Worm (Caenorhabditis elegans) whole organism, L4 larva: ENCODE measurements around the gene K09E9.3.

ENCODE experiments used
- F10B5.3 ChIP-seq: sonication (generic microtip); optimal IDR thresholded peaks from 2 replicates; lab custom pipeline; 2016; ENCODE audit warnings: mild to moderate bottlenecking, missing genetic modification characterization, missing compliant biosample characterization
- F49E8.2 ChIP-seq: sonication (generic microtip); optimal IDR thresholded peaks from 2 replicates; lab custom pipeline; 2016; ENCODE audit warnings: missing compliant biosample characterization, mild to moderate bottlenecking, missing genetic modification characterization, borderline replicate concordance
- T26A8.4 ChIP-seq: fragments of 200-800 bp; sonication (Bioruptor generic); IDR thresholded peaks from 2 replicates; pipeline ENCODE4 v1.3.6; 2022; ENCODE audit warnings: missing genetic modification characterization, missing compliant biosample characterization
- Y105C5A.15 ChIP-seq: fragments of 200-800 bp; sonication (Bioruptor generic); IDR thresholded peaks from 2 replicates; pipeline ENCODE4 v1.3.6; 2022; ENCODE audit warnings: missing genetic modification characterization, missing compliant biosample characterization
- Y48G9A.11 ChIP-seq: fragments of 200-800 bp; sonication (Bioruptor generic); IDR thresholded peaks from 2 replicates; pipeline ENCODE4 v1.3.6; 2022; ENCODE audit warnings: missing genetic modification reagents, missing genetic modification characterization, missing compliant biosample characterization
- ZK546.5 ChIP-seq, 2 experiments: sonication (generic microtip); optimal IDR thresholded peaks; 2 replicates each; lab custom pipeline; 2017; ENCODE audit warnings: missing biosample characterization in 2 of 2, missing genetic modification characterization in 2 of 2
- aha-1 ChIP-seq: fragments of 150-350 bp; peaks from one replicate; lab custom pipeline; 2014; ENCODE audit warnings: missing biosample characterization, missing genetic modification characterization
- ceh-20 ChIP-seq: fragments of 200-800 bp; sonication (Bioruptor generic); IDR thresholded peaks from 2 replicates; pipeline ENCODE4 v1.3.6; 2022; ENCODE audit warnings: missing genetic modification reagents, missing genetic modification characterization, missing compliant biosample characterization
- ctbp-1 ChIP-seq: fragments of 200-800 bp; sonication (Bioruptor generic); IDR thresholded peaks from 2 replicates; pipeline ENCODE4 v1.3.6; 2022; ENCODE audit warnings: missing genetic modification reagents, missing genetic modification characterization, missing compliant biosample characterization
- daf-16 ChIP-seq, 3 experiments: sonication (generic microtip); optimal IDR thresholded peaks; 2 replicates each; lab custom pipeline; 2016 to 2017; ENCODE audit warnings: missing genetic modification characterization in 3 of 3, missing genetic modification reagents in 3 of 3, mild to moderate bottlenecking in 2 of 3, missing compliant biosample characterization in 2 of 3, missing biosample characterization in 1 of 3, moderate library complexity in 1 of 3
- daf-19 ChIP-seq: fragments of 200-800 bp; sonication (Bioruptor generic); conservative IDR thresholded peaks from 2 replicates; pipeline ENCODE4 v1.3.6; 2022; ENCODE audit warnings: missing genetic modification characterization, missing compliant biosample characterization
- daf-8 ChIP-seq: fragments of 200-800 bp; sonication (Bioruptor generic); IDR thresholded peaks from 2 replicates; pipeline ENCODE4 v1.3.6; 2022; ENCODE audit warnings: missing genetic modification characterization, missing compliant biosample characterization
- dmd-6 ChIP-seq: fragments of 200-800 bp; sonication (Bioruptor generic); IDR thresholded peaks from 2 replicates; pipeline ENCODE4 v1.3.6; 2022; ENCODE audit warnings: missing genetic modification reagents, missing genetic modification characterization, missing compliant biosample characterization
- dmd-8 ChIP-seq: fragments of 200-800 bp; sonication (Bioruptor generic); IDR thresholded peaks from 2 replicates; pipeline ENCODE4 v1.3.6; 2022; ENCODE audit warnings: missing genetic modification characterization, missing compliant biosample characterization
- duxl-1 ChIP-seq: sonication (generic microtip); optimal IDR thresholded peaks from 2 replicates; lab custom pipeline; 2016; ENCODE audit warnings: mild to moderate bottlenecking, missing genetic modification characterization, moderate library complexity, missing compliant biosample characterization; ENCODE audit not compliant: poor library complexity
- dve-1 ChIP-seq: sonication (generic microtip); optimal IDR thresholded peaks from 2 replicates; lab custom pipeline; 2017; ENCODE audit warnings: antibody characterized with exemption, mild to moderate bottlenecking, missing genetic modification characterization, missing compliant biosample characterization; ENCODE audit not compliant: insufficient read depth
- egl-43 ChIP-seq: fragments of 200-800 bp; sonication (Bioruptor generic); IDR thresholded peaks from 2 replicates; pipeline ENCODE4 v1.3.6; 2022; ENCODE audit warnings: missing genetic modification reagents, missing genetic modification characterization, missing compliant biosample characterization
- hlh-11 ChIP-seq: fragments of 200-800 bp; sonication (Bioruptor generic); optimal IDR thresholded peaks from 2 replicates; lab custom pipeline; 2018; ENCODE audit warnings: mild to moderate bottlenecking, missing genetic modification characterization, missing compliant biosample characterization
- hlh-30 ChIP-seq: sonication (generic microtip); optimal IDR thresholded peaks from 2 replicates; lab custom pipeline; 2017; ENCODE audit warnings: antibody characterized with exemption, mild to moderate bottlenecking, missing genetic modification characterization, missing compliant biosample characterization; ENCODE audit not compliant: insufficient read depth
- lin-1 ChIP-seq: fragments of 200-800 bp; sonication (Bioruptor generic); IDR thresholded peaks from 2 replicates; pipeline ENCODE4 v1.3.6; 2022; ENCODE audit warnings: missing genetic modification reagents, missing genetic modification characterization, missing compliant biosample characterization
- lin-13 ChIP-seq: fragments of 150-350 bp; optimal IDR thresholded peaks from 2 replicates; lab custom pipeline; 2014; ENCODE audit warnings: missing biosample characterization, missing genetic modification reagents, missing genetic modification characterization
- lin-15B ChIP-seq: fragments of 150-350 bp; sonication (generic microtip); optimal IDR thresholded peaks from 3 replicates; lab custom pipeline; 2014; ENCODE audit warnings: missing biosample characterization, missing genetic modification characterization
- lin-29 ChIP-seq: fragments of 200-800 bp; sonication (Bioruptor generic); IDR thresholded peaks from 2 replicates; pipeline ENCODE4 v1.3.6; 2022; ENCODE audit warnings: missing genetic modification reagents, missing genetic modification characterization, missing compliant biosample characterization
- lin-38 ChIP-seq: fragments of 200-800 bp; sonication (Bioruptor generic); IDR thresholded peaks from 2 replicates; pipeline ENCODE4 v1.3.6; 2022; ENCODE audit warnings: missing genetic modification reagents, missing genetic modification characterization, missing compliant biosample characterization
- lir-3 ChIP-seq: sonication (generic microtip); optimal IDR thresholded peaks from 2 replicates; lab custom pipeline; 2016; ENCODE audit warnings: mild to moderate bottlenecking, missing genetic modification characterization, missing compliant biosample characterization
- madf-9 ChIP-seq: fragments of 200-800 bp; sonication (Bioruptor generic); conservative IDR thresholded peaks from 2 replicates; pipeline ENCODE4 v1.3.6; 2022; ENCODE audit warnings: missing genetic modification reagents, missing genetic modification characterization, missing compliant biosample characterization
- mes-2 ChIP-seq: sonication (generic microtip); optimal IDR thresholded peaks from 2 replicates; lab custom pipeline; 2016; ENCODE audit warnings: missing genotype, mild to moderate bottlenecking, missing genetic modification characterization, missing compliant biosample characterization; ENCODE audit not compliant: poor library complexity, severe bottlenecking
- mxl-2 ChIP-seq: fragments of 200-800 bp; sonication (Bioruptor generic); conservative IDR thresholded peaks from 2 replicates; pipeline ENCODE4 v1.3.6; 2022; ENCODE audit warnings: missing genetic modification reagents, missing genetic modification characterization, missing compliant biosample characterization
- nhr-102 ChIP-seq: sonication (generic microtip); optimal IDR thresholded peaks from 2 replicates; lab custom pipeline; 2016; ENCODE audit warnings: mild to moderate bottlenecking, missing genetic modification characterization, moderate library complexity, missing compliant biosample characterization
- nhr-111 ChIP-seq: fragments of 200-800 bp; sonication (Bioruptor generic); optimal IDR thresholded peaks from 2 replicates; lab custom pipeline; 2018; ENCODE audit warnings: mild to moderate bottlenecking, missing genetic modification characterization, missing compliant biosample characterization
- nhr-25 ChIP-seq: sonication (generic microtip); optimal IDR thresholded peaks from 2 replicates; lab custom pipeline; 2017; ENCODE audit warnings: missing genetic modification characterization, mild to moderate bottlenecking, missing compliant biosample characterization, antibody characterized with exemption, moderate library complexity, borderline replicate concordance; ENCODE audit not compliant: insufficient read depth
- nhr-28 ChIP-seq: fragments of 150-350 bp; optimal IDR thresholded peaks from 2 replicates; lab custom pipeline; 2014; ENCODE audit warnings: missing biosample characterization, missing genetic modification characterization
- nhr-41 ChIP-seq: fragments of 200-800 bp; sonication (Bioruptor generic); IDR thresholded peaks from 2 replicates; pipeline ENCODE4 v1.3.6; 2022; ENCODE audit warnings: missing genetic modification reagents, missing genetic modification characterization, missing compliant biosample characterization
- nhr-42 ChIP-seq: fragments of 200-800 bp; sonication (Bioruptor generic); IDR thresholded peaks from 2 replicates; pipeline ENCODE4 v1.3.6; 2022; ENCODE audit warnings: missing genetic modification characterization, missing compliant biosample characterization
- nhr-48 ChIP-seq: sonication (generic microtip); optimal IDR thresholded peaks from 2 replicates; lab custom pipeline; 2016; ENCODE audit warnings: mild to moderate bottlenecking, missing genetic modification characterization, missing compliant biosample characterization
- nhr-6 ChIP-seq: fragments of 150-350 bp; optimal IDR thresholded peaks from 2 replicates; lab custom pipeline; 2014; ENCODE audit warnings: missing biosample characterization, missing genetic modification characterization
- nhr-76 ChIP-seq: fragments of 150-350 bp; optimal IDR thresholded peaks from 2 replicates; lab custom pipeline; 2014; ENCODE audit warnings: missing biosample characterization, missing genetic modification characterization
- nhr-77 ChIP-seq: fragments of 150-350 bp; optimal IDR thresholded peaks from 2 replicates; lab custom pipeline; 2014; ENCODE audit warnings: missing biosample characterization, missing genetic modification characterization
- pha-4 ChIP-seq, 2 experiments: fragments of 150-350 bp in 1 of 2; fragments of 200-800 bp in 1 of 2; sonication (Bioruptor generic) in 1 of 2; IDR thresholded peaks in 1 of 2; optimal IDR thresholded peaks in 1 of 2; 2 replicates each; pipeline versions ENCODE4 v1.3.6 to Lab custom; 2014 to 2022; ENCODE audit warnings: missing genetic modification characterization in 2 of 2, missing genetic modification reagents in 2 of 2, missing biosample characterization in 1 of 2, missing compliant biosample characterization in 1 of 2
- rbr-2 ChIP-seq: sonication (generic microtip); optimal IDR thresholded peaks from 2 replicates; lab custom pipeline; 2016; ENCODE audit warnings: missing genotype, missing genetic modification characterization, missing compliant biosample characterization
- sdz-12 ChIP-seq: fragments of 200-800 bp; sonication (Bioruptor generic); optimal IDR thresholded peaks from 2 replicates; lab custom pipeline; 2018; ENCODE audit warnings: mild to moderate bottlenecking, missing genetic modification characterization, missing compliant biosample characterization
- snpc-1.2 ChIP-seq: fragments of 200-800 bp; sonication (Bioruptor generic); IDR thresholded peaks from 2 replicates; pipeline ENCODE4 v1.3.6; 2022; ENCODE audit warnings: missing genetic modification reagents, missing genetic modification characterization, missing compliant biosample characterization
- snpc-4 ChIP-seq: fragments of 150-350 bp; optimal IDR thresholded peaks from 2 replicates; lab custom pipeline; 2014; ENCODE audit warnings: missing biosample characterization, missing genetic modification characterization
- vab-7 ChIP-seq: fragments of 200-800 bp; sonication (Bioruptor generic); IDR thresholded peaks from 2 replicates; pipeline ENCODE4 v1.3.6; 2022; ENCODE audit warnings: missing genetic modification reagents, missing genetic modification characterization, missing compliant biosample characterization
- zfp-3 ChIP-seq: fragments of 200-800 bp; sonication (Bioruptor generic); conservative IDR thresholded peaks from 2 replicates; pipeline ENCODE4 v1.3.6; 2022; ENCODE audit warnings: missing genetic modification reagents, missing genetic modification characterization, missing compliant biosample characterization
- zip-2 ChIP-seq: fragments of 150-350 bp; optimal IDR thresholded peaks from 2 replicates; lab custom pipeline; 2014; ENCODE audit warnings: missing biosample characterization, missing genetic modification characterization

K09E9.3 gene

DNA sequence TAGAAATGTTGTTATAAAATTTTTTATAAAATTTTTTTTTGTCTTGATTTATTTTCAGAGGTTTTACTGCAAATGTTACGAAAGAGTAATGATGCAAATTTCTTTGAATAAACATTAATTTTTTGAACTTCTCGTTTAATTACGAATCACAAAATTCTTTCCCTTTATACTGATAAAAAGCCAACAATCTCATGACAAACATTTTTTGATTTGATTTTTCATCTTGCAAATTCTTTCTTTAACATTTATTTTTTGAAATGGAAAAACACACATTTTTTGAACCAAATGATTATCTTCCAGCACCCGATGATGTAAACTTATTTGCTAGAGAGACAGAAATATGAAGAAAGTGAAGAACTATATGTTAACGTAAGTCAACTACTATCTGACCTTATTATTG, 6.6 kb upstream of the K09E9.3 start, which contains the start of gene K09E9.1:
K09E9.1 (plus strand) TSS at position 301 of the 400 bp plus-strand sequence.
- TF ChIP-seq daf-16 (GFP tag; optimal IDR thresholded peaks at IDR 0.05; lab: Kevin White, UChicago) (no peak), daf-16 (tag; optimal IDR thresholded peaks at IDR 0.05; lab: Kevin White, UChicago) (peak; percentile 14), mxl-2 (GFP tag; lab: Robert Waterston, UW) (no peak)

DNA sequence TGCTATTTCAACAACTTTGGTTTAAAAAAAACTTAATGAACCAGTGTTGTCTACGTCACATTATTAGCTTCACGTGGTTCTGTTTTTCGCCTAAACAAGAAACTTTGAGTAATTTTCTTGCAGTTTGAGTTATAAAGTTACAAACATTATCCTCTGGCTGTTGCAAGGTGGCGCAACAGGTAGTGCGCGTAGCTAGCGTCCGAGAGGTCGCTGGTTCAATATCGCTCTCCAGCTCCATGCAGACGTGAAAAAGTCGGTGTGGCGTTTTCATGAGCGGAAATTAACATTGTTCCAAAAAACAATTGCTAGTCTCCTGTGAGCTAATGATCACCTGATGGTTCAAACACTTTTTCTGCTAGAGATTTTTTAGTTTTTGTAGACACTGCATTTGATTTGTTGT, 5.7 kb upstream of the K09E9.3 start:
- no peak for TF ChIP-seq rbr-2 (tag; lab: Kevin White, UChicago)
- no peak for TF ChIP-seq lin-1 (GFP tag; lab: Robert Waterston, UW)
- TF ChIP-seq F10B5.3 (tag; lab: Kevin White, UChicago): no peak
- TF ChIP-seq nhr-28 (tag; lab: Kevin White, UChicago): no peak
- peak; percentile 12 for TF ChIP-seq lir-3 (tag; lab: Kevin White, UChicago)
- no peak for TF ChIP-seq nhr-102 (tag; lab: Kevin White, UChicago)
- TF ChIP-seq dve-1 (tag; lab: Kevin White, UChicago): peak; percentile 72
- peak; percentile 61; the same call in 1 of the 2 replicates for TF ChIP-seq vab-7
- no peak for TF ChIP-seq dmd-8 (GFP tag; lab: Robert Waterston, UW)
- TF ChIP-seq nhr-25 (tag; lab: Kevin White, UChicago): no peak
- no peak for TF ChIP-seq snpc-4 (tag; lab: Kevin White, UChicago)
- peak; percentile 52 for TF ChIP-seq dmd-6 (GFP tag; lab: Robert Waterston, UW)
- TF ChIP-seq ctbp-1 (GFP tag; lab: Robert Waterston, UW): 0 out of 2 replicates have a peak, but pooled peaks have one; percentile 19
- peak; percentile 68; the same call in 1 of the 2 replicates for TF ChIP-seq pha-4 (GFP tag; IDR thresholded peaks at IDR 0.05; lab: Robert Waterston, UW)
- TF ChIP-seq pha-4 (tag; optimal IDR thresholded peaks at IDR 0.05; lab: Kevin White, UChicago): no peak
- TF ChIP-seq zip-2: no peak
- TF ChIP-seq nhr-6 (tag; lab: Kevin White, UChicago): no peak
- TF ChIP-seq ceh-20: 0 out of 2 replicates have a peak, but pooled peaks have one; percentile 33
- no peak for TF ChIP-seq lin-15B (tag; lab: Kevin White, UChicago)
- peak; percentile 30 for TF ChIP-seq nhr-48 (tag; lab: Kevin White, UChicago)
- TF ChIP-seq sdz-12: no peak
- no peak for TF ChIP-seq madf-9 (GFP tag; lab: Robert Waterston, UW)
- peak; percentile 46 for TF ChIP-seq lin-38 (GFP tag; lab: Robert Waterston, UW)
- TF ChIP-seq F49E8.2: no peak
- no peak for TF ChIP-seq daf-19 (GFP tag; lab: Robert Waterston, UW)
- peak; percentile 75 for TF ChIP-seq egl-43 (GFP tag; lab: Robert Waterston, UW)
- peak; percentile 36; the same call in 1 of the 2 replicates for TF ChIP-seq T26A8.4 (GFP tag; lab: Robert Waterston, UW)
- 0 out of 2 replicates have a peak, but pooled peaks have one; percentile 48 for TF ChIP-seq Y105C5A.15
- TF ChIP-seq nhr-41 (GFP tag; lab: Robert Waterston, UW): no peak
- no peak for TF ChIP-seq ZK546.5 (tag; optimal IDR thresholded peaks at IDR 0.05; lab: Kevin White, UChicago)
- TF ChIP-seq lin-13 (GFP tag; lab: Kevin White, UChicago): peak; percentile 17
- TF ChIP-seq daf-16 (GFP tag; optimal IDR thresholded peaks at IDR 0.05; lab: Kevin White, UChicago): peak in 1 of 2 experiments; percentile 52
- peak; percentile 50 for TF ChIP-seq daf-16 (tag; optimal IDR thresholded peaks at IDR 0.05; lab: Kevin White, UChicago)
- no peak for TF ChIP-seq nhr-77
- TF ChIP-seq Y48G9A.11 (GFP tag; lab: Robert Waterston, UW): no peak
- no peak for TF ChIP-seq aha-1 (tag; lab: Kevin White, UChicago)
- no peak for TF ChIP-seq daf-8 (GFP tag; lab: Robert Waterston, UW)
- TF ChIP-seq zfp-3: 0 out of 2 replicates have a peak, but pooled peaks have one; percentile 48
- TF ChIP-seq lin-29 (GFP tag; lab: Robert Waterston, UW): no peak
- peak; percentile 48 for TF ChIP-seq hlh-30 (tag; lab: Kevin White, UChicago)
- TF ChIP-seq duxl-1 (tag; lab: Kevin White, UChicago): peak; percentile 49
- peak; percentile 68 for TF ChIP-seq snpc-1.2 (GFP tag; lab: Robert Waterston, UW)
- peak; percentile 46 for TF ChIP-seq mes-2 (tag; lab: Kevin White, UChicago)
- TF ChIP-seq nhr-76 (tag; lab: Kevin White, UChicago): no peak
- TF ChIP-seq hlh-11 (tag; lab: Kevin White, UChicago): peak; percentile 32
- no peak for TF ChIP-seq nhr-111 (GFP tag; lab: Kevin White, UChicago)
- 0 out of 2 replicates have a peak, but pooled peaks have one; percentile 24 for TF ChIP-seq nhr-42 (GFP tag; lab: Robert Waterston, UW)
